Worm (Caenorhabditis elegans): ENCODE results near the gene srt-33.
"Not testable (repeated sequence)": the region's sequence is repeated elsewhere in the genome, so short reads cannot be mapped to it uniquely, and the experiment has no call there.

Gene srt-33

DNA sequence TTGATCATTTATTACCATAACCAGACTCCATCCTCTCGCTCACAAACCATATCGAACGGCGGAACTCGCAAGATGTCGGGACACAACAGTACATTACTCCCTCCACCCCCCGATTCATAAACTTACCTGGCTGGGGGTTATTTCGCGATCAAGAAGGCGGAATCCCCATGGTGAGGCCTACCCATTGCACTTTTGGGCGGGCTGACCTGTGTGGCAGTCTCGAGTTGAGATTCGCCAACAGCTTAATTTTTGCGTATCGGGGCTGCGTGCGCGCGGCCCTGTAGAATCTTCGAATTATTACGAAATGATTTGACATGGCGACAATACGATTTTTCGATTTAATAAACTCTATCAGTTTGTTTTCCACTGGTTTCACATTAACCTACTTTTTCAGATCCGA is 2.2 kb downstream of the srt-33 start:
- peak; percentile 40 for TF ChIP-seq snpc-4 (tag; optimal IDR thresholded peaks at IDR 0.05)

DNA sequence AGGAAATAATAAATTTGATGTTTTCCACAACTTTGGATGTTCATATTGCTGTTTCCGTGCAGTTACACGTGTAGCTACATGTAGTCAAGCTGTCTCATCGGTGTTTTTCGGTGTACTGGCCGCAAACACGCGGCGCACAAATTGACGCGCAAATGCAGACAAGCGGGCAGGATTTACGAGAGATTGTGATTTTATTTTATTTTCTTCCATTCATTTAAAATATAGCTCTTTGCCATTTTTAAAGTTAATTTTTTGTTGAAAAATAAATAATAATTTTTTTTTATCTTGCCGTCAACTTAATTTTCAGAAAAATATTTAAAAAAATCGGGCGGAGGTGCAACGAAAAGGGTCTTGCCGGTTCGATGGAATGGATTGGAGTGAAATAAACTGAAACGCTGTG is 5.4 kb downstream of the srt-33 start, which contains the start of gene F40G12.7:
Gene F40G12.7, plus strand, starts transcription at position 301 of the 400 bp plus-strand sequence.
- not testable (repeated sequence) for TF ChIP-seq ces-1 (GFP tag; optimal IDR thresholded peaks at IDR 0.05); tbx-2 (tag; optimal IDR thresholded peaks at IDR 0.05); fkh-8 (tag; optimal IDR thresholded peaks at IDR 0.05)

DNA sequence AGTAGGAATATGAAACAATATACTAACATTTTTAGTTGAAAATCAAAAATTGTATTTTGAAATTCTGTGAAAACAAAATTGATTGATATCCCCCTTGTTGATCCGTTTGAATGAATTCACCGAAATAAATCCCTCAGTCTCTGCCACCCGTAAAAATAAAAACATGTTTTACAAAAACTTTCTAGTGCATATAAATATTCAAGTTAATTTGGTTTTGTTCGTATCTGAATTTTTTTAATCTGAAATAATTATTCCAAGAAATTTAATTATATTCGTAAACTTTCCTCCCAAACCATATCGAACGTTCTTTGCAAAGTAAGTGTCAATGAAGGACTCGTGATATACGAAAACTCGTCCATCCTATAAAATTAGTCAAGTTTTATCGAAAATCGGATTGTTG is 6.7 kb downstream of the srt-33 start, which contains the start of gene F40G12.6:
Gene F40G12.6, minus strand, starts transcription at position 101 of the 400 bp plus-strand sequence.
- TF ChIP-seq unc-62 (GFP tag; optimal IDR thresholded peaks at IDR 0.05), result no peak
- no peak for TF ChIP-seq hpl-2 (GFP tag; optimal IDR thresholded peaks at IDR 0.05)
- no peak for TF ChIP-seq fkh-4 (tag; optimal IDR thresholded peaks at IDR 0.05; ENCODE audit: borderline replicate concordance)
- TF ChIP-seq lir-3 (tag; optimal IDR thresholded peaks at IDR 0.05; ENCODE audit: poor library complexity), result no peak
- TF ChIP-seq unc-30 (tag; optimal IDR thresholded peaks at IDR 0.05), result no peak
- no peak for TF ChIP-seq tlp-1 (tag; optimal IDR thresholded peaks at IDR 0.05)

DNA sequence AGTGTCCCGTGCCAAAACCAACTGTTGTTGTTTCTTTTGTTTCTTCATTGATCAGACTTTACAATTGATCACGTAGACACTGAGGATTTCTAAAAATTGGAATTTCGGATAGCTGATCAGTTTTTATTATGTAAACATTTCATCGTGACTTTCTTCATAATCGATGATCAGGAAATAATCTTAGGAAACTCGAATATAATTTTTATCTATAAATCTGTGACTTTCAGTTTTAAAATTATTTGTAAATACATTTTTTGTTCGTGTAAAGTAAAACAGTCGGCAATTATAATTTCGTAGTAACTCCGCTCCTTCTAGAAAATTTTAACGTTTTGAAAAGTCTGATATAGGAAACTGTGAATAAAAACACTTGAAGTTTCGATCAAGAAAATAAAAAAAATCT is 8.9 kb downstream of the srt-33 start, which contains the start of gene F40G12.5:
Gene F40G12.5, minus strand, starts transcription at position 101 of the 400 bp plus-strand sequence.
- no peak for TF ChIP-seq zip-4 (GFP tag; optimal IDR thresholded peaks at IDR 0.05)
- no peak for TF ChIP-seq mdl-1 (tag; optimal IDR thresholded peaks at IDR 0.05)
- TF ChIP-seq fkh-8 (tag; optimal IDR thresholded peaks at IDR 0.05), result no peak
- no peak for TF ChIP-seq ama-1 (optimal IDR thresholded peaks at IDR 0.05)
- no peak for TF ChIP-seq zag-1 (tag; optimal IDR thresholded peaks at IDR 0.05)
- TF ChIP-seq dsc-1 (tag; optimal IDR thresholded peaks at IDR 0.05), result no peak
- no peak for TF ChIP-seq elt-3 (tag; optimal IDR thresholded peaks at IDR 0.05)
- no peak for TF ChIP-seq mep-1 (tag; optimal IDR thresholded peaks at IDR 0.05)

DNA sequence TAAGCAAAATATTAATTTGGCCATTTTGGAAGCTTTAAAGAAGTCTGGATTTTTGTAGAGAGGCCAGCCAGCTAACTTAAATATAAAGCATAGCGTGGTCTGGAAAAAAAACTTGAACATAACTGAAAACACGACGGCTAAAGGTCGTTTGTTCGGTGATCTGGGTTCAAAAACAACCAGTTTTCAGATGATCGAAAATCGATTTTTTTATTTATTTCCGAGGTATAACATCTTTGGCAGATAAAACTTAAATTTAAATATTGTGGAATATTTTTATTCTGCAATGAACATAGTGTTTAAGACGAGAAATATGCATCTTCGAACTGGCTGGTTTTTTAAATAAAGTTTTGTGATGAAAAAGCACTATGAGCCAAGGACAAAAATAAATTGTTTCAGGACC is 11.1 kb downstream of the srt-33 start, which contains the start of gene F40G12.4:
Gene F40G12.4, minus strand, starts transcription at position 101 of the 400 bp plus-strand sequence.
- TF ChIP-seq fkh-8 (tag; optimal IDR thresholded peaks at IDR 0.05), result no peak

DNA sequence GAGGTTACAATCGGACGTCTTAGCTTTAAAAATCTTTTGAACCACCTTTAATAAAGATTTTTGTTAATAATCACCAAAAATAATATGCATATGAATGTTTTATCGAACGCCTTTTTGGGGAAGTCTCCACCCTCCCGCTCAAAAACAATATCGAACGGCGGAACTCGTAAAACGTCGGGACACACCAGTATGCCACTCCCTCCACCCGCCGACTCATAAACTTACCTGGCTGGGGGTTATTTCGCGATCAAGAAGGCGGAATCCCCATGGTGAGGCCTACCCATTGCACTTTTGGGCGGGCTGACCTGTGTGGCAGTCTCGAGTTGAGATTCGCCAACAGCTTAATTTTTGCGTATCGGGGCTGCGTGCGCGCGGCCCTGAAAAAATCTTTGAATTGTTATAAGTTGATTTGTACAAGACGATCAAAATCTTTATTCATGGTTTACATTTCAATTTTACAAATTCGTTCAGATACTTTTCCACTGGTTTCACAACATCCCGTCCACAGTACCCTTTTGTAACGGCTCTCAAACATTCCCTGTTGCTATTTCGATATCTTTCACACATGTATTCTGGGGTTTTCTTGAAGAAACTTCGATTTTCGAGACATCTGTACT is 12.2 kb downstream of the srt-33 start:
- no peak for TF ChIP-seq zip-4 (GFP tag; optimal IDR thresholded peaks at IDR 0.05)
- no peak for TF ChIP-seq unc-62 (GFP tag; optimal IDR thresholded peaks at IDR 0.05)
- no peak for TF ChIP-seq nhr-237 (tag; optimal IDR thresholded peaks at IDR 0.05)
- TF ChIP-seq fos-1 (tag; optimal IDR thresholded peaks at IDR 0.05), result no peak
- TF ChIP-seq jun-1 (tag; optimal IDR thresholded peaks at IDR 0.05), result no peak

DNA sequence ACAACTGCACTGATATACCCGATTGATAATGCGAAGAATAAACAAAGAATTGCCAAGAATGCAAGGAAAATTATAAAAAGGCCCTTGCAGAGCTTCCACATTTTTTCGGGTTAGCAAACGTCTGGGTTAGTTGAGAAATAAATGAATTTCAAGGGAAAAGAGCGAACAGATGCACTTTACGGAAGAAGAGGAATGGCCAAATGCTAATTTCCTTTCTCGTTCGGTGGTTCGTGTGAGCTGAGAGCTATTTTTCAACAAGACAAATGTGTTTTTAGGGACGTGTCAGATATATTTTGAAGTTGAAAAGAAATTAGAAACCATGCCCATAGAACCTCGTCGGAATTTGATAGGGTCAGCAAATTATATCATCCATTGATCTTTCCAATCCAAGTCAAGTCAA is 18.8 kb downstream of the srt-33 start, which contains the start of gene F40G12.2:
Gene F40G12.2, minus strand, starts transcription at position 101 of the 400 bp plus-strand sequence.
- TF ChIP-seq elt-3 (tag; optimal IDR thresholded peaks at IDR 0.05) (no peak), ets-5 (GFP tag; IDR thresholded peaks at IDR 0.05) (no peak), zag-1 (tag; optimal IDR thresholded peaks at IDR 0.05) (no peak), xbp-1 (tag; optimal IDR thresholded peaks at IDR 0.05) (no peak), mdl-1 (tag; optimal IDR thresholded peaks at IDR 0.05) (no peak), fos-1 (tag; optimal IDR thresholded peaks at IDR 0.05) (no peak), nhr-19 (GFP tag; conservative IDR thresholded peaks at IDR 0.05) (no peak), rnt-1 (tag; optimal IDR thresholded peaks at IDR 0.05) (no peak), nhr-90 (tag; optimal IDR thresholded peaks at IDR 0.05; ENCODE audit: poor library complexity) (no peak), nhr-20 (tag; optimal IDR thresholded peaks at IDR 0.05) (no peak), sptf-1 (tag; optimal IDR thresholded peaks at IDR 0.05) (no peak), fkh-8 (tag; optimal IDR thresholded peaks at IDR 0.05) (no peak), zip-4 (GFP tag; optimal IDR thresholded peaks at IDR 0.05) (no peak), tbx-2 (tag; optimal IDR thresholded peaks at IDR 0.05) (no peak), dsc-1 (tag; optimal IDR thresholded peaks at IDR 0.05) (no peak), alr-1 (tag; optimal IDR thresholded peaks at IDR 0.05; ENCODE audit: borderline replicate concordance) (no peak)

Measured in whole organism, L1 larva.